Fruit fly (Drosophila melanogaster) whole organism, adult: ENCODE results near the gene mio.
A peak's percentile ranks its signal among the peaks of the same experiment; 100 is the strongest.

Source experiments
- CG11617 ChIP-seq: fragments of 200-800 bp; sonication (Bioruptor generic); optimal IDR thresholded peaks from 2 replicates; lab custom pipeline; 2017; ENCODE audit warnings: mild to moderate bottlenecking, missing biosample characterization, missing genetic modification reagents, missing genetic modification characterization
- CG12768 ChIP-seq: fragments of 200-800 bp; sonication (Bioruptor generic); optimal IDR thresholded peaks from 2 replicates; lab custom pipeline; 2017; ENCODE audit warnings: missing biosample characterization, missing genetic modification characterization, mild to moderate bottlenecking, moderate library complexity, missing genetic modification reagents
- CG14711 ChIP-seq: fragments of 200-800 bp; sonication (Bioruptor generic); optimal IDR thresholded peaks from 2 replicates; lab custom pipeline; 2018; ENCODE audit warnings: missing biosample characterization, mild to moderate bottlenecking, missing genetic modification characterization, moderate library complexity
- CG1620 ChIP-seq: fragments of 200-800 bp; sonication (Bioruptor generic); optimal IDR thresholded peaks from 2 replicates; lab custom pipeline; 2016; ENCODE audit warnings: missing biosample characterization, missing genetic modification characterization
- CG33017 ChIP-seq: fragments of 200-800 bp; sonication (Bioruptor generic); optimal IDR thresholded peaks from 2 replicates; lab custom pipeline; 2018; ENCODE audit warnings: missing biosample characterization, mild to moderate bottlenecking, missing genetic modification characterization, moderate library complexity
- CG5204 ChIP-seq: fragments of 200-800 bp; sonication (Bioruptor generic); optimal IDR thresholded peaks from 2 replicates; lab custom pipeline; 2016; ENCODE audit warnings: missing biosample characterization, missing genetic modification characterization
- CG7045 ChIP-seq: fragments of 200-800 bp; sonication (Bioruptor generic); optimal IDR thresholded peaks from 2 replicates; lab custom pipeline; 2017; ENCODE audit warnings: missing biosample characterization, mild to moderate bottlenecking, missing genetic modification characterization
- CG7101 ChIP-seq: fragments of 200-800 bp; sonication (Bioruptor generic); optimal IDR thresholded peaks from 2 replicates; lab custom pipeline; 2018; ENCODE audit warnings: missing biosample characterization, mild to moderate bottlenecking, missing genetic modification characterization, moderate library complexity
- Clk ChIP-seq: fragments of 200-800 bp; sonication (Bioruptor generic); optimal IDR thresholded peaks from 2 replicates; lab custom pipeline; 2017; ENCODE audit warnings: missing biosample characterization, missing genetic modification characterization
- Crg-1 ChIP-seq: fragments of 200-800 bp; sonication (Bioruptor generic); optimal IDR thresholded peaks from 2 replicates; lab custom pipeline; 2016; ENCODE audit warnings: missing biosample characterization, missing genetic modification characterization
- Hr96 ChIP-seq: fragments of 200-800 bp; sonication (Bioruptor generic); optimal IDR thresholded peaks from 2 replicates; lab custom pipeline; 2016; ENCODE audit warnings: missing biosample characterization, missing genetic modification characterization
- Mnt ChIP-seq: fragments of 200-800 bp; sonication (Bioruptor generic); optimal IDR thresholded peaks from 2 replicates; lab custom pipeline; 2016; ENCODE audit warnings: missing biosample characterization, mild to moderate bottlenecking, missing genetic modification characterization
- bab1 ChIP-seq: fragments of 200-800 bp; sonication (Bioruptor generic); optimal IDR thresholded peaks from 3 replicates; lab custom pipeline; 2019; ENCODE audit warnings: missing biosample characterization, mild to moderate bottlenecking, missing genetic modification characterization, moderate library complexity
- cic ChIP-seq: fragments of 200-800 bp; sonication (Bioruptor generic); optimal IDR thresholded peaks from 2 replicates; lab custom pipeline; 2017; ENCODE audit warnings: missing biosample characterization, mild to moderate bottlenecking, missing genetic modification characterization, moderate library complexity
- cnc ChIP-seq, 2 experiments: fragments of >200 bp; optimal IDR thresholded peaks; 2 replicates each; lab custom pipeline; 2017
- kay ChIP-seq: fragments of 200-800 bp; sonication (Bioruptor generic); peaks from one replicate; lab custom pipeline; 2016; ENCODE audit warnings: missing biosample characterization, missing genetic modification characterization, borderline replicate concordance
- ovo ChIP-seq: fragments of 200-800 bp; sonication (Bioruptor generic); optimal IDR thresholded peaks from 2 replicates; lab custom pipeline; 2016; ENCODE audit warnings: missing biosample characterization, missing genetic modification characterization
- pad ChIP-seq: fragments of 200-800 bp; sonication (Bioruptor generic); optimal IDR thresholded peaks from 3 replicates; lab custom pipeline; 2017; ENCODE audit warnings: missing biosample characterization, missing genetic modification characterization, mild to moderate bottlenecking, moderate library complexity, missing genetic modification reagents
- tj ChIP-seq: fragments of 200-800 bp; sonication (Bioruptor generic); optimal IDR thresholded peaks from 3 replicates; lab custom pipeline; 2017; ENCODE audit warnings: missing biosample characterization, mild to moderate bottlenecking, missing genetic modification characterization, moderate library complexity
- toe ChIP-seq: fragments of 200-800 bp; sonication (Bioruptor generic); optimal IDR thresholded peaks from 2 replicates; lab custom pipeline; 2016; ENCODE audit warnings: missing biosample characterization, missing genetic modification characterization

mio gene

dm6 chr2L:2242139-2242538 lies 25.0 kb downstream of the mio start, which contains the start of gene CG4267:
Gene CG4267 (plus strand): TSS chr2L:2242378.
- TF ChIP-seq ovo (peak; percentile 27), toe (GFP tag; lab: Kevin White, UChicago) (no peak), Mnt (GFP tag; lab: Kevin White, UChicago) (no peak), Crg-1 (GFP tag; lab: Kevin White, UChicago) (no peak)

dm6 chr2L:2242783-2243182 lies 25.7 kb downstream of the mio start:
- TF ChIP-seq Mnt (GFP tag; lab: Kevin White, UChicago) (no peak), kay (GFP tag; lab: Kevin White, UChicago) (no peak), CG1620 (no peak), tj (GFP tag; lab: Kevin White, UChicago) (no peak), CG33017 (tag; lab: Kevin White, UChicago) (no peak), CG11617 (GFP tag; lab: Kevin White, UChicago) (no peak), toe (GFP tag; lab: Kevin White, UChicago) (no peak), CG5204 (GFP tag; lab: Kevin White, UChicago) (no peak), pad (GFP tag; lab: Kevin White, UChicago) (no peak), ovo (no peak), Crg-1 (GFP tag; lab: Kevin White, UChicago) (no peak), Clk (GFP tag; lab: Kevin White, UChicago) (no peak), CG7045 (no peak), Hr96 (GFP tag; lab: Kevin White, UChicago) (no peak), cnc (optimal IDR thresholded peaks at IDR 0.05; lab: Kevin White, UChicago) (no peak)

dm6 chr2L:2249578-2249977 lies 32.5 kb downstream of the mio start:
- TF ChIP-seq CG12768 (no peak), CG1620 (no peak), Crg-1 (GFP tag; lab: Kevin White, UChicago) (no peak), CG5204 (GFP tag; lab: Kevin White, UChicago) (no peak), CG7045 (no peak), cnc (optimal IDR thresholded peaks at IDR 0.05; lab: Kevin White, UChicago) (no peak), ovo (no peak), tj (GFP tag; lab: Kevin White, UChicago) (no peak), cic (GFP tag; lab: Kevin White, UChicago) (no peak)

dm6 chr2L:2251175-2251574 lies 34.1 kb downstream of the mio start, which contains the start of gene Ser12:
Gene Ser12 (minus strand): TSS chr2L:2251275.
- TF ChIP-seq pad (GFP tag; lab: Kevin White, UChicago): no peak
- no peak for TF ChIP-seq CG5204 (GFP tag; lab: Kevin White, UChicago)
- no peak for TF ChIP-seq Crg-1 (GFP tag; lab: Kevin White, UChicago)
- no peak for TF ChIP-seq CG12768
- no peak for TF ChIP-seq Mnt (GFP tag; lab: Kevin White, UChicago)
- TF ChIP-seq CG14711 (tag; lab: Kevin White, UChicago): no peak
- TF ChIP-seq cic (GFP tag; lab: Kevin White, UChicago): no peak
- no peak for TF ChIP-seq bab1
- no peak for TF ChIP-seq Hr96 (GFP tag; lab: Kevin White, UChicago)
- no peak for TF ChIP-seq CG33017 (tag; lab: Kevin White, UChicago)
- TF ChIP-seq CG11617 (GFP tag; lab: Kevin White, UChicago): no peak
- TF ChIP-seq CG7101 (tag; lab: Kevin White, UChicago): no peak

- TF ChIP-seq pad (GFP tag; lab: Kevin White, UChicago) (no peak), bab1 (no peak), toe (GFP tag; lab: Kevin White, UChicago) (no peak), CG33017 (tag; lab: Kevin White, UChicago) (no peak), Crg-1 (GFP tag; lab: Kevin White, UChicago) (no peak), CG5204 (GFP tag; lab: Kevin White, UChicago) (no peak), Mnt (GFP tag; lab: Kevin White, UChicago) (no peak), ovo (no peak), cic (GFP tag; lab: Kevin White, UChicago) (no peak), kay (GFP tag; lab: Kevin White, UChicago) (no peak), CG7101 (tag; lab: Kevin White, UChicago) (no peak), CG1620 (no peak)
These were observed 35.2 kb downstream of the mio start, which contains the start of gene CG17239 for dm6 chr2L:2252241-2252640. Gene CG17239 (minus strand): TSS chr2L:2252341.

- no peak for TF ChIP-seq cic (GFP tag; lab: Kevin White, UChicago)
- no peak for TF ChIP-seq CG1620
- TF ChIP-seq Hr96 (GFP tag; lab: Kevin White, UChicago): no peak
- TF ChIP-seq CG7101 (tag; lab: Kevin White, UChicago): no peak
- TF ChIP-seq CG7045: no peak
- no peak for TF ChIP-seq Crg-1 (GFP tag; lab: Kevin White, UChicago)
- TF ChIP-seq ovo: no peak
- TF ChIP-seq CG33017 (tag; lab: Kevin White, UChicago): no peak
- TF ChIP-seq CG12768: no peak
- no peak for TF ChIP-seq Clk (GFP tag; lab: Kevin White, UChicago)
- TF ChIP-seq cnc (optimal IDR thresholded peaks at IDR 0.05; lab: Kevin White, UChicago): no peak
- TF ChIP-seq Mnt (GFP tag; lab: Kevin White, UChicago): no peak
- no peak for TF ChIP-seq kay (GFP tag; lab: Kevin White, UChicago)
- no peak for TF ChIP-seq tj (GFP tag; lab: Kevin White, UChicago)
- no peak for TF ChIP-seq CG11617 (GFP tag; lab: Kevin White, UChicago)
- no peak for TF ChIP-seq CG5204 (GFP tag; lab: Kevin White, UChicago)
- TF ChIP-seq pad (GFP tag; lab: Kevin White, UChicago): no peak
- no peak for TF ChIP-seq bab1
- no peak for TF ChIP-seq toe (GFP tag; lab: Kevin White, UChicago)
- no peak for TF ChIP-seq CG14711 (tag; lab: Kevin White, UChicago)
These were observed 35.7 kb downstream of the mio start, which contains the start of gene CG17234 for dm6 chr2L:2252745-2253144. Gene CG17234 (plus strand): TSS chr2L:2253045.
